Worm (Caenorhabditis elegans) whole organism, L1 larva: ENCODE data around the gene C04A2.15.

Experiments used
- C16A3.4 ChIP-seq: fragments of 150-350 bp; optimal IDR thresholded peaks from 2 replicates; lab custom pipeline; 2014; ENCODE audit warnings: missing biosample characterization, missing genetic modification characterization
- Y116A8C.19 ChIP-seq: sonication (generic microtip); optimal IDR thresholded peaks from 2 replicates; lab custom pipeline; 2016; ENCODE audit warnings: missing compliant biosample characterization, missing genetic modification characterization, borderline replicate concordance
- alr-1 ChIP-seq: fragments of 200-800 bp; sonication (Bioruptor generic); optimal IDR thresholded peaks from 2 replicates; lab custom pipeline; 2018; ENCODE audit warnings: borderline replicate concordance, mild to moderate bottlenecking, missing genetic modification characterization, missing compliant biosample characterization
- blmp-1 ChIP-seq: fragments of 150-350 bp; optimal IDR thresholded peaks from 2 replicates; lab custom pipeline; 2014; ENCODE audit warnings: missing biosample characterization, missing genetic modification characterization
- ceh-82 ChIP-seq, 3 experiments: fragments of 150-350 bp in 1 of 3; sonication (generic microtip) in 2 of 3; optimal IDR thresholded peaks; 2 replicates each; lab custom pipeline; 2014 to 2017; ENCODE audit warnings: missing biosample characterization in 3 of 3, missing genetic modification characterization in 3 of 3
- ceh-88 ChIP-seq: fragments of 200-800 bp; sonication (Bioruptor generic); IDR thresholded peaks from 2 replicates; pipeline ENCODE4 v1.3.6; 2022; ENCODE audit warnings: missing genetic modification characterization, missing compliant biosample characterization
- ces-1 ChIP-seq: fragments of 150-350 bp; optimal IDR thresholded peaks from 2 replicates; lab custom pipeline; 2014; ENCODE audit warnings: missing biosample characterization, missing genetic modification reagents, missing genetic modification characterization
- dpl-1 ChIP-seq, 3 experiments: fragments of 150-350 bp in 2 of 3; sonication (generic microtip) in 1 of 3; optimal IDR thresholded peaks; 2 replicates each; lab custom pipeline; 2014 to 2017; ENCODE audit warnings: missing biosample characterization in 3 of 3, missing genetic modification characterization in 3 of 3, missing genetic modification reagents in 3 of 3
- dsc-1 ChIP-seq: sonication (generic microtip); optimal IDR thresholded peaks from 2 replicates; lab custom pipeline; 2016; ENCODE audit warnings: mild to moderate bottlenecking, missing genetic modification characterization, missing compliant biosample characterization
- efl-1 ChIP-seq, 4 experiments: fragments of 150-350 bp; optimal IDR thresholded peaks in 3 of 4; peaks in 1 of 4; 1 replicate in 1 of 4; 2 replicates in 3 of 4; lab custom pipeline; 2014; ENCODE audit warnings: missing biosample characterization in 2 of 4, missing genetic modification characterization in 2 of 4, missing genetic modification reagents in 2 of 4
- egl-13 ChIP-seq: sonication (generic microtip); optimal IDR thresholded peaks from 2 replicates; lab custom pipeline; 2016; ENCODE audit warnings: missing genotype, missing genetic modification reagents, missing genetic modification characterization, missing compliant biosample characterization
- egl-27 ChIP-seq, 2 experiments: fragments of 150-350 bp in 1 of 2; sonication (generic microtip); optimal IDR thresholded peaks; 3 replicates each; lab custom pipeline; 2017 to 2018; ENCODE audit warnings: missing biosample characterization in 2 of 2, missing genetic modification characterization in 2 of 2, missing genetic modification reagents in 2 of 2
- elt-2 ChIP-seq: sonication (generic microtip); optimal IDR thresholded peaks from 2 replicates; lab custom pipeline; 2016; ENCODE audit warnings: missing genetic modification characterization, mild to moderate bottlenecking, inconsistent platforms, missing compliant biosample characterization, missing genetic modification reagents
- elt-3 ChIP-seq, 6 experiments: fragments of 150-350 bp in 1 of 6; sonication (generic microtip); optimal IDR thresholded peaks; 2 replicates each; lab custom pipeline; 2017 to 2018; ENCODE audit warnings: missing biosample characterization in 6 of 6, missing genetic modification characterization in 6 of 6, inconsistent platforms in 1 of 6
- fkh-4 ChIP-seq: sonication (generic microtip); optimal IDR thresholded peaks from 2 replicates; lab custom pipeline; 2016; ENCODE audit warnings: missing compliant biosample characterization, missing genetic modification characterization, borderline replicate concordance
- fkh-8 ChIP-seq: sonication (generic microtip); optimal IDR thresholded peaks from 2 replicates; lab custom pipeline; 2016; ENCODE audit warnings: mild to moderate bottlenecking, missing genetic modification characterization, missing compliant biosample characterization
- hpl-2 ChIP-seq: fragments of 150-350 bp; optimal IDR thresholded peaks from 2 replicates; lab custom pipeline; 2014; ENCODE audit warnings: missing biosample characterization, missing genetic modification reagents, missing genetic modification characterization
- irx-1 ChIP-seq: sonication (generic microtip); optimal IDR thresholded peaks from 2 replicates; lab custom pipeline; 2016; ENCODE audit warnings: missing genetic modification characterization, missing compliant biosample characterization
- jun-1 ChIP-seq: fragments of 150-350 bp; optimal IDR thresholded peaks from 2 replicates; lab custom pipeline; 2014; ENCODE audit warnings: missing biosample characterization, missing genetic modification reagents, missing genetic modification characterization
- lin-13 ChIP-seq: fragments of 150-350 bp; optimal IDR thresholded peaks from 2 replicates; lab custom pipeline; 2014; ENCODE audit warnings: missing biosample characterization, missing genetic modification reagents, missing genetic modification characterization
- lin-14 ChIP-seq: fragments of 200-800 bp; sonication (Bioruptor generic); optimal IDR thresholded peaks from 2 replicates; lab custom pipeline; 2018; ENCODE audit warnings: mild to moderate bottlenecking, missing genetic modification characterization, moderate library complexity, missing compliant biosample characterization
- lin-15B ChIP-seq: fragments of 150-350 bp; sonication (generic microtip); optimal IDR thresholded peaks from 3 replicates; lab custom pipeline; 2014; ENCODE audit warnings: missing biosample characterization, missing genetic modification characterization
- lin-35 ChIP-seq, 2 experiments: fragments of 150-350 bp; optimal IDR thresholded peaks; 2 replicates each; lab custom pipeline; 2014; ENCODE audit warnings: missing biosample characterization in 2 of 2, missing genetic modification characterization in 2 of 2, missing genetic modification reagents in 2 of 2
- lsy-2 ChIP-seq, 2 experiments: fragments of 150-350 bp; optimal IDR thresholded peaks; 2 replicates each; lab custom pipeline; 2014; ENCODE audit warnings: missing biosample characterization in 2 of 2, missing genetic modification characterization in 2 of 2
- mab-9 ChIP-seq: fragments of 200-800 bp; sonication (Bioruptor generic); IDR thresholded peaks from 2 replicates; pipeline ENCODE4 v1.3.6; 2022; ENCODE audit warnings: missing genetic modification reagents, missing genetic modification characterization, missing compliant biosample characterization
- mdl-1 ChIP-seq, 2 experiments: fragments of 150-350 bp; optimal IDR thresholded peaks; 2 replicates each; lab custom pipeline; 2014 to 2017; ENCODE audit warnings: missing biosample characterization in 2 of 2, missing genetic modification characterization in 2 of 2, inconsistent platforms in 1 of 2
- mep-1 ChIP-seq: fragments of 150-350 bp; optimal IDR thresholded peaks from 2 replicates; lab custom pipeline; 2014; ENCODE audit warnings: missing biosample characterization, missing genetic modification characterization
- nhr-11 ChIP-seq: fragments of 150-350 bp; optimal IDR thresholded peaks from 2 replicates; lab custom pipeline; 2014; ENCODE audit warnings: missing biosample characterization, missing genetic modification characterization
- nhr-19 ChIP-seq: fragments of 200-800 bp; sonication (Bioruptor generic); conservative IDR thresholded peaks from 2 replicates; pipeline ENCODE4 v1.3.6; 2022; ENCODE audit warnings: missing genetic modification characterization, missing compliant biosample characterization
- nhr-20 ChIP-seq: sonication (generic microtip); optimal IDR thresholded peaks from 2 replicates; lab custom pipeline; 2016; ENCODE audit warnings: mild to moderate bottlenecking, missing genetic modification characterization, missing compliant biosample characterization
- nhr-237 ChIP-seq: fragments of 150-350 bp; optimal IDR thresholded peaks from 2 replicates; lab custom pipeline; 2014; ENCODE audit warnings: missing biosample characterization, missing genetic modification characterization
- nhr-71 ChIP-seq: sonication (generic microtip); optimal IDR thresholded peaks from 2 replicates; lab custom pipeline; 2016; ENCODE audit warnings: mild to moderate bottlenecking, missing genetic modification characterization, moderate library complexity, missing compliant biosample characterization
- nhr-77 ChIP-seq: fragments of 150-350 bp; optimal IDR thresholded peaks from 2 replicates; lab custom pipeline; 2014; ENCODE audit warnings: missing biosample characterization, missing genetic modification characterization
- nhr-85 ChIP-seq: sonication (generic microtip); peaks from one replicate; lab custom pipeline; 2016; ENCODE audit warnings: missing genetic modification characterization, inconsistent platforms, missing compliant biosample characterization
- nhr-90 ChIP-seq: sonication (generic microtip); optimal IDR thresholded peaks from 2 replicates; lab custom pipeline; 2016; ENCODE audit warnings: mild to moderate bottlenecking, missing genetic modification characterization, missing compliant biosample characterization; ENCODE audit not compliant: poor library complexity
- pag-3 ChIP-seq: sonication (generic microtip); optimal IDR thresholded peaks from 2 replicates; lab custom pipeline; 2017; ENCODE audit warnings: missing genetic modification characterization, mild to moderate bottlenecking, missing compliant biosample characterization, antibody characterized with exemption, borderline replicate concordance; ENCODE audit not compliant: insufficient read depth
- skn-1 ChIP-seq: fragments of 150-350 bp; optimal IDR thresholded peaks from 2 replicates; lab custom pipeline; 2014; ENCODE audit warnings: missing biosample characterization, missing genetic modification characterization
- snpc-4 ChIP-seq: fragments of 150-350 bp; optimal IDR thresholded peaks from 2 replicates; lab custom pipeline; 2014; ENCODE audit warnings: missing biosample characterization, missing genetic modification characterization
- tbx-2 ChIP-seq: sonication (generic microtip); optimal IDR thresholded peaks from 2 replicates; lab custom pipeline; 2016; ENCODE audit warnings: missing genetic modification characterization, missing compliant biosample characterization
- xbp-1 ChIP-seq: sonication (generic microtip); optimal IDR thresholded peaks from 2 replicates; lab custom pipeline; 2016; ENCODE audit warnings: missing genetic modification characterization, missing compliant biosample characterization
- zag-1 ChIP-seq: fragments of 150-350 bp; optimal IDR thresholded peaks from 2 replicates; lab custom pipeline; 2014; ENCODE audit warnings: missing biosample characterization, missing genetic modification characterization
- ztf-4 ChIP-seq: fragments of 150-350 bp; optimal IDR thresholded peaks from 2 replicates; lab custom pipeline; 2014; ENCODE audit warnings: missing biosample characterization, missing genetic modification characterization

The C04A2.15 gene

ce11 chrII:6835972-6836595, 16.0 kb upstream of the C04A2.15 start:
- TF ChIP-seq pag-3 (peak; percentile 4), mdl-1 (tag; optimal IDR thresholded peaks at IDR 0.05; lab: Kevin White, UChicago) (no peak), ces-1 (no peak), jun-1 (tag; lab: Kevin White, UChicago) (no peak), irx-1 (tag; lab: Kevin White, UChicago) (peak; percentile 18), egl-27 (tag; optimal IDR thresholded peaks at IDR 0.05; lab: Kevin White, UChicago) (peak in 1 of 2 experiments; percentile 11), zag-1 (tag; lab: Kevin White, UChicago) (no peak), lin-14 (GFP tag; lab: Kevin White, UChicago) (peak; percentile 45), mab-9 (GFP tag; lab: Robert Waterston, UW) (no peak), mep-1 (peak; percentile 32), blmp-1 (tag; lab: Kevin White, UChicago) (peak; percentile 3), snpc-4 (tag; lab: Kevin White, UChicago) (no peak), efl-1 (optimal IDR thresholded peaks at IDR 0.05; lab: Kevin White, UChicago) (no peak), efl-1 (GFP tag; optimal IDR thresholded peaks at IDR 0.05 in 1 of 2; lab: Kevin White, UChicago) (peak in 1 of 2 experiments; percentile 70)

ce11 chrII:6836762-6837566, 15.1 kb upstream of the C04A2.15 start:
- TF ChIP-seq egl-27 (tag; optimal IDR thresholded peaks at IDR 0.05; lab: Kevin White, UChicago) = peak; percentile 37 to 92
- TF ChIP-seq ceh-88 (GFP tag; lab: Robert Waterston, UW) = no peak
- peak in 1 of 2 experiments; percentile 27 for TF ChIP-seq lin-35 (GFP tag; optimal IDR thresholded peaks at IDR 0.05; lab: Kevin White, UChicago)
- TF ChIP-seq elt-3 (tag; optimal IDR thresholded peaks at IDR 0.05; lab: Kevin White, UChicago) = peak in 2 of 6 experiments; percentile 4 to 65
- TF ChIP-seq jun-1 (tag; lab: Kevin White, UChicago) = no peak
- TF ChIP-seq dpl-1 (GFP tag; optimal IDR thresholded peaks at IDR 0.05; lab: Kevin White, UChicago) = no peak
- TF ChIP-seq lin-14 (GFP tag; lab: Kevin White, UChicago) = peak; percentile 31
- peak; percentile 8 for TF ChIP-seq nhr-20 (tag; lab: Kevin White, UChicago)
- TF ChIP-seq lsy-2 (tag; optimal IDR thresholded peaks at IDR 0.05; lab: Kevin White, UChicago) = peak in 1 of 2 experiments; percentile 14
- TF ChIP-seq blmp-1 (tag; lab: Kevin White, UChicago) = peak; percentile 89
- TF ChIP-seq nhr-85 (tag; lab: Kevin White, UChicago) = peak; percentile 79
- TF ChIP-seq ztf-4 (tag; lab: Kevin White, UChicago) = no peak
- peak; percentile 62 for TF ChIP-seq elt-2 (tag; lab: Kevin White, UChicago)
- TF ChIP-seq ceh-82 (tag; optimal IDR thresholded peaks at IDR 0.05; lab: Kevin White, UChicago) = no peak
- no peak for TF ChIP-seq nhr-237 (tag; lab: Kevin White, UChicago)

- peak; percentile 72 to 84 for TF ChIP-seq egl-27 (tag; optimal IDR thresholded peaks at IDR 0.05; lab: Kevin White, UChicago)
- no peak for TF ChIP-seq egl-13
- peak; percentile 0 for TF ChIP-seq mep-1
- TF ChIP-seq nhr-90 (tag; lab: Kevin White, UChicago) = no peak
- TF ChIP-seq nhr-85 (tag; lab: Kevin White, UChicago) = no peak
- TF ChIP-seq lin-14 (GFP tag; lab: Kevin White, UChicago) = peak; percentile 87
- TF ChIP-seq alr-1 (tag; lab: Kevin White, UChicago) = no peak
- TF ChIP-seq snpc-4 (tag; lab: Kevin White, UChicago) = no peak
- no peak for TF ChIP-seq pag-3
- no peak for TF ChIP-seq hpl-2 (GFP tag; lab: Kevin White, UChicago)
- peak; percentile 41 for TF ChIP-seq fkh-8
- TF ChIP-seq lin-15B (tag; lab: Kevin White, UChicago) = no peak
- TF ChIP-seq Y116A8C.19 = no peak
- TF ChIP-seq nhr-19 (GFP tag; lab: Robert Waterston, UW) = no peak
- TF ChIP-seq dsc-1 (tag; lab: Kevin White, UChicago) = no peak
- TF ChIP-seq mab-9 (GFP tag; lab: Robert Waterston, UW) = peak; percentile 55; the same call in 1 of the 2 replicates
- peak; percentile 47 for TF ChIP-seq tbx-2 (tag; lab: Kevin White, UChicago)
- TF ChIP-seq xbp-1 = no peak
- TF ChIP-seq nhr-11 = no peak
- TF ChIP-seq nhr-71 (tag; lab: Kevin White, UChicago) = peak; percentile 15
- no peak for TF ChIP-seq zag-1 (tag; lab: Kevin White, UChicago)
- no peak for TF ChIP-seq fkh-4 (tag; lab: Kevin White, UChicago)
- TF ChIP-seq nhr-77 (tag; lab: Kevin White, UChicago) = no peak
- TF ChIP-seq lin-13 = no peak
- TF ChIP-seq ceh-88 (GFP tag; lab: Robert Waterston, UW) = no peak
- no peak for TF ChIP-seq nhr-237 (tag; lab: Kevin White, UChicago)
- no peak for TF ChIP-seq C16A3.4 (tag; lab: Kevin White, UChicago)
- no peak for TF ChIP-seq skn-1
Measured at ce11 chrII:6838270-6838878, 13.7 kb upstream of the C04A2.15 start.
